Fruit fly (Drosophila melanogaster): ENCODE data around the gene Cpr65Ay.

- TF ChIP-seq Myc (optimal IDR thresholded peaks at IDR 0.05) = no peak
- TF ChIP-seq h (optimal IDR thresholded peaks at IDR 0.05) = no peak
- TF ChIP-seq insv (optimal IDR thresholded peaks at IDR 0.05) = no peak
Observed at dm6 chr3L:6138586-6138985, 19.8 kb downstream of the Cpr65Ay start.
